Worm (Caenorhabditis elegans) whole organism, late embryonic: ENCODE results near the gene C28D4.10.

Source experiments
- ceh-14 ChIP-seq: sonication (generic microtip); optimal IDR thresholded peaks from 2 replicates; lab custom pipeline; 2016; ENCODE audit warnings: missing genotype, missing genetic modification characterization, missing compliant biosample characterization
- ceh-2 ChIP-seq: sonication (generic microtip); optimal IDR thresholded peaks from 2 replicates; lab custom pipeline; 2016; ENCODE audit warnings: missing genotype, missing genetic modification characterization, missing compliant biosample characterization
- fkh-10 ChIP-seq: fragments of 150-350 bp; optimal IDR thresholded peaks from 2 replicates; lab custom pipeline; 2014; ENCODE audit warnings: missing biosample characterization, missing genetic modification reagents, missing genetic modification characterization
- gmeb-2 ChIP-seq: sonication (generic microtip); optimal IDR thresholded peaks from 2 replicates; lab custom pipeline; 2016; ENCODE audit warnings: missing genetic modification characterization, inconsistent platforms, missing compliant biosample characterization
- hlh-30 ChIP-seq: sonication (generic microtip); optimal IDR thresholded peaks from 2 replicates; lab custom pipeline; 2017; ENCODE audit warnings: antibody characterized with exemption, missing genetic modification characterization, missing compliant biosample characterization; ENCODE audit not compliant: insufficient read depth
- npax-4 ChIP-seq: sonication (generic microtip); optimal IDR thresholded peaks from 2 replicates; lab custom pipeline; 2016; ENCODE audit warnings: missing genetic modification characterization, missing compliant biosample characterization
- pax-1 ChIP-seq: fragments of 150-350 bp; optimal IDR thresholded peaks from 2 replicates; lab custom pipeline; 2014; ENCODE audit warnings: missing biosample characterization, missing genetic modification characterization
- pqm-1 ChIP-seq: sonication (generic microtip); optimal IDR thresholded peaks from 2 replicates; lab custom pipeline; 2016; ENCODE audit warnings: missing genetic modification characterization, missing compliant biosample characterization
- sdc-2 ChIP-seq: sonication (generic microtip); optimal IDR thresholded peaks from 2 replicates; lab custom pipeline; 2016; ENCODE audit warnings: missing genotype, missing genetic modification characterization, missing compliant biosample characterization
- sox-2 ChIP-seq: fragments of 200-800 bp; sonication (Bioruptor generic); IDR thresholded peaks from 2 replicates; pipeline ENCODE4 v1.3.6; 2022; ENCODE audit warnings: missing genetic modification reagents, missing genetic modification characterization, missing compliant biosample characterization

DNA sequence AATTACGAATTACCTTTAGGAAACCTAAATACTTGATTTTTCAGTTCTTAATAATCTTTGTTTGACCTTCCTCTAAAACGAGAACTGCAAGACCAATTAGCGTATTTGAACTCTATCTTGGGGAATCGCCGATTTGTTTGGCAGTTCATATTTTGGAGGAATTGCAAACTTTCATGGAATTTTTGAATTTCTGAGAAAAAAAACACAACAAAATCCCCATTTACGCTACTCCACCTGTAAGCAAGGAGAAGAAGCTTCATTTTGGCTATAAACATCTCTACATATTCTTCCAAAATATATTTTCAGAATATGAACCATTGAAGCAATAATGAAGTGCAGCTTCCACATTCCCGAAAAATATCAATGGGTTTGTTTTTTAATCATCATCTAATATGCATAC is 45.4 kb upstream of the C28D4.10 start, which contains the start of gene twk-9:
- TF ChIP-seq gmeb-2 (tag; lab: Kevin White, UChicago) = no peak
- no peak for TF ChIP-seq hlh-30 (tag; lab: Kevin White, UChicago)
- TF ChIP-seq fkh-10 (GFP tag; lab: Kevin White, UChicago) = no peak
- no peak for TF ChIP-seq pax-1
- TF ChIP-seq ceh-2 (tag; lab: Kevin White, UChicago) = no peak
- no peak for TF ChIP-seq sox-2 (GFP tag; lab: Robert Waterston, UW)
- no peak for TF ChIP-seq pqm-1 (tag; lab: Kevin White, UChicago)
- TF ChIP-seq ceh-14 (tag; lab: Kevin White, UChicago) = no peak
- no peak for TF ChIP-seq sdc-2
- no peak for TF ChIP-seq npax-4
